Worm (Caenorhabditis elegans): ENCODE results near the gene sre-9.

Gene sre-9

DNA sequence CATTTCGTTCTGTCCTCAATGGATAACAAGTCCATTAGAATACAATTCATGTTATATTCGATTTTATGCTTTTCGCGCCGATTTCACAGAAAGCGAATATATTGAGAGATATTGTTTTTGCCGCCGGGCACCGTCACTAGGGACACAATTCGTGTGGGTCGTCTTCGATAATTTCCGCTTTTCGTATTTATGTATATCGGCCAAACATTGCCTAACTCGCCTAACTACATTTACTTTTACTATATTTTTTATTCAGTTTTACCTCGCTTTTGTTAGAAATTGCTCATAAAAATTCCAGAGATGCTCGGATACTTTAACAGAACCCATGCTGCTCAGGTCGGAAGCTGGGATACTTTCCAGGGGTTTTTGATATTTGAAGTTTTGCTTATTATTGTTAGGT, at the start of gene sre-9:
Gene sre-9, plus strand, starts transcription at position 301 of the 400 bp plus-strand sequence.
- no peak for TF ChIP-seq R02D3.7 (tag; optimal IDR thresholded peaks at IDR 0.05)
- no peak for TF ChIP-seq egl-27 (tag; optimal IDR thresholded peaks at IDR 0.05)
- TF ChIP-seq daf-12 (tag; optimal IDR thresholded peaks at IDR 0.05): no peak
- TF ChIP-seq ceh-82 (tag; optimal IDR thresholded peaks at IDR 0.05): no peak
- TF ChIP-seq ceh-16 (tag; optimal IDR thresholded peaks at IDR 0.05): no peak
- no peak for TF ChIP-seq nhr-43 (tag; optimal IDR thresholded peaks at IDR 0.05; ENCODE audit: poor library complexity, severe bottlenecking)
- TF ChIP-seq nhr-11 (tag; optimal IDR thresholded peaks at IDR 0.05): no peak
- no peak for TF ChIP-seq zag-1 (tag; optimal IDR thresholded peaks at IDR 0.05)
- TF ChIP-seq fkh-2 (tag; optimal IDR thresholded peaks at IDR 0.05): no peak
- no peak for TF ChIP-seq elt-2 (tag; optimal IDR thresholded peaks at IDR 0.05)
- no peak for TF ChIP-seq unc-62 (GFP tag; optimal IDR thresholded peaks at IDR 0.05)
- no peak for TF ChIP-seq ama-1 (optimal IDR thresholded peaks at IDR 0.05)
- TF ChIP-seq pha-4 (tag; optimal IDR thresholded peaks at IDR 0.05): no peak

DNA sequence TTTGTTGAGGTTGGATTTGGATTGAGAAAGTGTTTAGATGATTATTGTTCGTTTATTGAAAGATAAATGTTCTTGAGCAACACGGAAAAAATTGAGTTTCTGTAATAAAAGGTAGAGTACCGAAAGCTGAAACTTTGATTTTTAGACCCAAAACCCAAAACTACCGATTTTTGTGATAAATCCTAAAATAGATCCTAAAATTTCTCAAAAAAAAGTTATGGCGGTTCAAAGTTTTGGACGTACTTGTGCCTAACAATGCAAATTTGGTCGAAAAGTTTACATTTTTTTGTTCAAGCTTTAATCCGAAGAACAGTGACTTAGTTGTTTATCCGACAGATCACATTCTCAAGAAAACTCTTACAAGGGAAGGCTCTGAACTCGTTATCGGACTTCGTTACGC, 47.5 kb upstream of the sre-9 start, which contains the start of gene nhr-185:
Gene nhr-185, minus strand, starts transcription at position 101 of the 400 bp plus-strand sequence.
- TF ChIP-seq ama-1 (optimal IDR thresholded peaks at IDR 0.05): no peak
- no peak for TF ChIP-seq pqm-1 (tag; optimal IDR thresholded peaks at IDR 0.05)
- no peak for TF ChIP-seq eor-1 (tag; optimal IDR thresholded peaks at IDR 0.05)
- TF ChIP-seq ztf-11 (tag; optimal IDR thresholded peaks at IDR 0.05): no peak
- no peak for TF ChIP-seq elt-3 (tag; optimal IDR thresholded peaks at IDR 0.05)

DNA sequence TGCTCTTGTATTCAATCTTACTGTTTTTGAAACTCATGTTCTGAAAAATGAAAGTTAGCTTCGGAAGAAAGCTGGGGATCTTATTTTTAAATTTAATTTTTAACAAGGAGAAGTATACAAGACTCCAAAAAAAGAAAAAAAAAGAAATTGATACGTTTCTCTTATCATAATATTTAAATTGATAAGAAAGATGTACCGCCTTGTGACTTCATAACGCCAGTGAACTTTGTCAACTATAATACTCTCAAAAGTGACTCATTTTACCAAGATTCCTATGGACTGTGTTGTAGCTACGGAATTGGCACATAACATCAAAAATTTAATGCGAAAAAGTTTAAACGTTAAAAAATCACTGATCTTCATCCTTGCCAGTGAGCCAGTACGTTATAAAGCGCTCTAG, 43.0 kb upstream of the sre-9 start:
- TF ChIP-seq jun-1 (tag; optimal IDR thresholded peaks at IDR 0.05): peak; percentile 26
- peak; percentile 19 for TF ChIP-seq pha-4 (tag; optimal IDR thresholded peaks at IDR 0.05)
- TF ChIP-seq elt-2 (tag; optimal IDR thresholded peaks at IDR 0.05): peak; percentile 81
- peak; percentile 79 for TF ChIP-seq pqm-1 (tag; optimal IDR thresholded peaks at IDR 0.05)
- no peak for TF ChIP-seq zag-1 (tag; optimal IDR thresholded peaks at IDR 0.05)
- no peak for TF ChIP-seq nhr-28 (tag; optimal IDR thresholded peaks at IDR 0.05)

DNA sequence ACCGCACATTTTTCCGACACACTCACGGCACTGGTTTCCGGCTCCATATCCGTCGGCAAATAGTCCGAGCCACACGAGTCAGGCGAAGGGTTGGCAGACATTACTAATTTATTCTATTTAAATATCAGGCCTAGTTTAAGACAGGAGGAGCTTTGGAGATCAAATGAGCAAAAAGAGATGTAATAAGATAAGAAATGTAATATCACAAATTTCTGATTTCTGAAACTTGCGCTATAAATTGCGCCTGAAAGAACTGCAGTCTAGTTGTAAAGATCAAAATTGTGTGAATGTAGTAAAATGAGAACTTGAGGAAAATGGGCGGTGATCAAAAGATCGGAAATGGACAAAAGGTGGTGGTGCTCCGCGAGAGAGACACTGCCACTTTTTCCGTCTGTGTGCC, 39.9 kb upstream of the sre-9 start, which contains the start of gene nhr-186:
Gene nhr-186, minus strand, starts transcription at position 101 of the 400 bp plus-strand sequence.
- TF ChIP-seq egl-5 (tag; optimal IDR thresholded peaks at IDR 0.05) (no peak), elt-1 (tag; optimal IDR thresholded peaks at IDR 0.05) (no peak), skn-1 (tag; optimal IDR thresholded peaks at IDR 0.05) (no peak), nhr-12 (tag; optimal IDR thresholded peaks at IDR 0.05) (no peak), hmg-11 (tag; optimal IDR thresholded peaks at IDR 0.05) (no peak), ceh-16 (tag; optimal IDR thresholded peaks at IDR 0.05) (no peak), pha-4 (tag; optimal IDR thresholded peaks at IDR 0.05) (no peak), lin-15B (tag; optimal IDR thresholded peaks at IDR 0.05) (no peak), daf-12 (tag; optimal IDR thresholded peaks at IDR 0.05) (no peak), snpc-4 (tag; optimal IDR thresholded peaks at IDR 0.05) (no peak), pqm-1 (tag; optimal IDR thresholded peaks at IDR 0.05) (no peak), nhr-43 (tag; optimal IDR thresholded peaks at IDR 0.05; ENCODE audit: poor library complexity, severe bottlenecking) (no peak), ZK546.5 (tag; optimal IDR thresholded peaks at IDR 0.05) (no peak), aly-2 (tag; optimal IDR thresholded peaks at IDR 0.05) (no peak), ztf-4 (tag; optimal IDR thresholded peaks at IDR 0.05) (no peak), zag-1 (tag; optimal IDR thresholded peaks at IDR 0.05) (no peak), mdl-1 (tag; optimal IDR thresholded peaks at IDR 0.05) (no peak), nhr-77 (tag; optimal IDR thresholded peaks at IDR 0.05) (no peak), fos-1 (tag; optimal IDR thresholded peaks at IDR 0.05) (no peak)

DNA sequence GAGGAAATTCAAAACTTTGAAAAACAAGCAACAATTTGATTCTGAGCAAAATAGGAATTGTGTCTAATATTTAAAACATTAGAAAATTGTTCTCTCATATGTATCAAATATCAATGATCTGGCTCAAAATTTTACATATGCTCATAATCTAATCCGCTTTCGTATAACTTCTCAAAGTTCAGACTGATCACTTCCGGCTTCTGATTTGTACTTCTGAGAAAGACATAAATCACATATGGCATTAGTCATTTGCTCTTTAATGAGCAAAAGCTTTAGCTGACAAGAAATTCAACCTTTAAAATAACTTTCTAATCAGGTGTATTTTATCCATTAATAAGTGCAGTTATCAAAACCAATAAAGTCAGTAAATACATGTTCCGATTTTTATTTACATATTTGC, 38.8 kb upstream of the sre-9 start:
- no peak for TF ChIP-seq ama-1 (optimal IDR thresholded peaks at IDR 0.05)
- no peak for TF ChIP-seq nhr-25 (tag; optimal IDR thresholded peaks at IDR 0.05)
- TF ChIP-seq daf-12 (tag; optimal IDR thresholded peaks at IDR 0.05): no peak
- TF ChIP-seq nhr-67 (tag; optimal IDR thresholded peaks at IDR 0.05): no peak
- TF ChIP-seq ceh-16 (tag; optimal IDR thresholded peaks at IDR 0.05): no peak
- no peak for TF ChIP-seq nhr-12 (tag; optimal IDR thresholded peaks at IDR 0.05)
- no peak for TF ChIP-seq elt-1 (tag; optimal IDR thresholded peaks at IDR 0.05)
- TF ChIP-seq zag-1 (tag; optimal IDR thresholded peaks at IDR 0.05): no peak
- no peak for TF ChIP-seq jun-1 (tag; optimal IDR thresholded peaks at IDR 0.05)
- TF ChIP-seq ztf-11 (tag; optimal IDR thresholded peaks at IDR 0.05): no peak
- TF ChIP-seq fos-1 (tag; optimal IDR thresholded peaks at IDR 0.05): no peak
- TF ChIP-seq egl-27 (tag; optimal IDR thresholded peaks at IDR 0.05): no peak

Data from whole organism, L3 larva.